Worm (Caenorhabditis elegans) whole organism, L4 larva: ENCODE data around the gene D1014.5.

Source experiments
- D1046.2 ChIP-seq: fragments of 200-800 bp; sonication (Bioruptor generic); IDR thresholded peaks from 2 replicates; pipeline ENCODE4 v1.3.6; 2022; ENCODE audit warnings: missing genetic modification characterization, missing compliant biosample characterization
- F10B5.3 ChIP-seq: sonication (generic microtip); optimal IDR thresholded peaks from 2 replicates; lab custom pipeline; 2016; ENCODE audit warnings: mild to moderate bottlenecking, missing genetic modification characterization, missing compliant biosample characterization
- F37D6.2 ChIP-seq: sonication (generic microtip); optimal IDR thresholded peaks from 2 replicates; lab custom pipeline; 2016; ENCODE audit warnings: mild to moderate bottlenecking, missing genetic modification characterization, missing compliant biosample characterization
- F49E8.2 ChIP-seq: sonication (generic microtip); optimal IDR thresholded peaks from 2 replicates; lab custom pipeline; 2016; ENCODE audit warnings: missing compliant biosample characterization, mild to moderate bottlenecking, missing genetic modification characterization, borderline replicate concordance
- R02D3.7 ChIP-seq: fragments of 150-350 bp; sonication (generic microtip); optimal IDR thresholded peaks from 3 replicates; lab custom pipeline; 2014; ENCODE audit warnings: missing biosample characterization, missing genetic modification characterization
- T20F7.1 ChIP-seq: fragments of 200-800 bp; sonication (Bioruptor generic); optimal IDR thresholded peaks from 2 replicates; lab custom pipeline; 2018; ENCODE audit warnings: mild to moderate bottlenecking, missing genetic modification characterization, missing compliant biosample characterization
- Y105C5A.15 ChIP-seq: fragments of 200-800 bp; sonication (Bioruptor generic); IDR thresholded peaks from 2 replicates; pipeline ENCODE4 v1.3.6; 2022; ENCODE audit warnings: missing genetic modification characterization, missing compliant biosample characterization
- Y5F2A.4 ChIP-seq: fragments of 200-800 bp; sonication (Bioruptor generic); optimal IDR thresholded peaks from 2 replicates; lab custom pipeline; 2018; ENCODE audit warnings: mild to moderate bottlenecking, missing genetic modification characterization, missing compliant biosample characterization
- aha-1 ChIP-seq: fragments of 150-350 bp; peaks from one replicate; lab custom pipeline; 2014; ENCODE audit warnings: missing biosample characterization, missing genetic modification characterization
- ama-1 ChIP-seq: fragments of 150-350 bp; optimal IDR thresholded peaks from 2 replicates; lab custom pipeline; 2014; ENCODE audit warnings: inconsistent platforms, mixed read lengths
- ceh-62 ChIP-seq: sonication (generic microtip); optimal IDR thresholded peaks from 2 replicates; lab custom pipeline; 2017; ENCODE audit warnings: missing biosample characterization, missing genetic modification characterization
- ceh-82 ChIP-seq: sonication (generic microtip); optimal IDR thresholded peaks from 2 replicates; lab custom pipeline; 2017; ENCODE audit warnings: missing biosample characterization, missing genetic modification characterization
- cey-2 ChIP-seq: sonication (generic microtip); optimal IDR thresholded peaks from 3 replicates; lab custom pipeline; 2017; ENCODE audit warnings: missing genetic modification characterization, mild to moderate bottlenecking, missing compliant biosample characterization, antibody characterized with exemption, borderline replicate concordance; ENCODE audit not compliant: insufficient read depth
- daf-12 ChIP-seq: fragments of 150-350 bp; optimal IDR thresholded peaks from 2 replicates; lab custom pipeline; 2014; ENCODE audit warnings: missing biosample characterization, missing genetic modification reagents, missing genetic modification characterization
- daf-19 ChIP-seq: fragments of 200-800 bp; sonication (Bioruptor generic); conservative IDR thresholded peaks from 2 replicates; pipeline ENCODE4 v1.3.6; 2022; ENCODE audit warnings: missing genetic modification characterization, missing compliant biosample characterization
- daf-8 ChIP-seq: fragments of 200-800 bp; sonication (Bioruptor generic); IDR thresholded peaks from 2 replicates; pipeline ENCODE4 v1.3.6; 2022; ENCODE audit warnings: missing genetic modification characterization, missing compliant biosample characterization
- dmd-6 ChIP-seq: fragments of 200-800 bp; sonication (Bioruptor generic); IDR thresholded peaks from 2 replicates; pipeline ENCODE4 v1.3.6; 2022; ENCODE audit warnings: missing genetic modification reagents, missing genetic modification characterization, missing compliant biosample characterization
- dmd-8 ChIP-seq: fragments of 200-800 bp; sonication (Bioruptor generic); IDR thresholded peaks from 2 replicates; pipeline ENCODE4 v1.3.6; 2022; ENCODE audit warnings: missing genetic modification characterization, missing compliant biosample characterization
- dmd-9 ChIP-seq: fragments of 200-800 bp; sonication (Bioruptor generic); IDR thresholded peaks from 2 replicates; pipeline ENCODE4 v1.3.6; 2022; ENCODE audit warnings: missing genetic modification reagents, missing genetic modification characterization, missing compliant biosample characterization
- dpl-1 ChIP-seq: fragments of 150-350 bp; optimal IDR thresholded peaks from 2 replicates; lab custom pipeline; 2014; ENCODE audit warnings: missing biosample characterization, missing genetic modification reagents, missing genetic modification characterization
- duxl-1 ChIP-seq: sonication (generic microtip); optimal IDR thresholded peaks from 2 replicates; lab custom pipeline; 2016; ENCODE audit warnings: mild to moderate bottlenecking, missing genetic modification characterization, moderate library complexity, missing compliant biosample characterization; ENCODE audit not compliant: poor library complexity
- gei-8 ChIP-seq: fragments of 200-800 bp; sonication (Bioruptor generic); optimal IDR thresholded peaks from 2 replicates; lab custom pipeline; 2018; ENCODE audit warnings: mild to moderate bottlenecking, missing genetic modification characterization, missing compliant biosample characterization
- hif-1 ChIP-seq, 2 experiments: sonication (generic microtip); optimal IDR thresholded peaks; 2 replicates each; lab custom pipeline; 2016 to 2017; ENCODE audit warnings: missing compliant biosample characterization in 2 of 2, missing genetic modification characterization in 2 of 2, missing genetic modification reagents in 2 of 2, missing genotype in 2 of 2, mild to moderate bottlenecking in 1 of 2
- hlh-30 ChIP-seq: sonication (generic microtip); optimal IDR thresholded peaks from 2 replicates; lab custom pipeline; 2017; ENCODE audit warnings: antibody characterized with exemption, mild to moderate bottlenecking, missing genetic modification characterization, missing compliant biosample characterization; ENCODE audit not compliant: insufficient read depth
- jun-1 ChIP-seq: fragments of 150-350 bp; optimal IDR thresholded peaks from 2 replicates; lab custom pipeline; 2014; ENCODE audit warnings: missing biosample characterization, missing genetic modification reagents, missing genetic modification characterization
- lin-13 ChIP-seq: fragments of 150-350 bp; optimal IDR thresholded peaks from 2 replicates; lab custom pipeline; 2014; ENCODE audit warnings: missing biosample characterization, missing genetic modification reagents, missing genetic modification characterization
- lin-29 ChIP-seq: fragments of 200-800 bp; sonication (Bioruptor generic); IDR thresholded peaks from 2 replicates; pipeline ENCODE4 v1.3.6; 2022; ENCODE audit warnings: missing genetic modification reagents, missing genetic modification characterization, missing compliant biosample characterization
- lin-39 ChIP-seq: fragments of 150-350 bp; optimal IDR thresholded peaks from 2 replicates; lab custom pipeline; 2014; ENCODE audit warnings: missing biosample characterization, missing genetic modification reagents, missing genetic modification characterization
- lir-3 ChIP-seq: sonication (generic microtip); optimal IDR thresholded peaks from 2 replicates; lab custom pipeline; 2016; ENCODE audit warnings: mild to moderate bottlenecking, missing genetic modification characterization, missing compliant biosample characterization
- lsy-2 ChIP-seq, 2 experiments: fragments of 150-350 bp in 1 of 2; sonication (generic microtip) in 1 of 2; optimal IDR thresholded peaks; 2 replicates each; lab custom pipeline; 2014 to 2017; ENCODE audit warnings: missing biosample characterization in 2 of 2, missing genetic modification characterization in 2 of 2
- madf-5 ChIP-seq, 2 experiments: fragments of 200-800 bp; sonication (Bioruptor generic); IDR thresholded peaks; 2 replicates each; pipeline ENCODE4 v1.3.6; 2022; ENCODE audit warnings: missing compliant biosample characterization in 2 of 2, missing genetic modification characterization in 2 of 2
- madf-9 ChIP-seq: fragments of 200-800 bp; sonication (Bioruptor generic); conservative IDR thresholded peaks from 2 replicates; pipeline ENCODE4 v1.3.6; 2022; ENCODE audit warnings: missing genetic modification reagents, missing genetic modification characterization, missing compliant biosample characterization
- mdt-29 ChIP-seq: fragments of 200-800 bp; sonication (Bioruptor generic); IDR thresholded peaks from 2 replicates; pipeline ENCODE4 v1.3.6; 2022; ENCODE audit warnings: missing genetic modification reagents, missing genetic modification characterization, missing compliant biosample characterization
- nhr-10 ChIP-seq: fragments of 150-350 bp; optimal IDR thresholded peaks from 2 replicates; lab custom pipeline; 2014; ENCODE audit warnings: missing biosample characterization, missing genetic modification characterization
- nhr-111 ChIP-seq: fragments of 200-800 bp; sonication (Bioruptor generic); optimal IDR thresholded peaks from 2 replicates; lab custom pipeline; 2018; ENCODE audit warnings: mild to moderate bottlenecking, missing genetic modification characterization, missing compliant biosample characterization
- nhr-28 ChIP-seq: fragments of 150-350 bp; optimal IDR thresholded peaks from 2 replicates; lab custom pipeline; 2014; ENCODE audit warnings: missing biosample characterization, missing genetic modification characterization
- nhr-41 ChIP-seq: fragments of 200-800 bp; sonication (Bioruptor generic); IDR thresholded peaks from 2 replicates; pipeline ENCODE4 v1.3.6; 2022; ENCODE audit warnings: missing genetic modification reagents, missing genetic modification characterization, missing compliant biosample characterization
- nhr-48 ChIP-seq: sonication (generic microtip); optimal IDR thresholded peaks from 2 replicates; lab custom pipeline; 2016; ENCODE audit warnings: mild to moderate bottlenecking, missing genetic modification characterization, missing compliant biosample characterization
- nhr-6 ChIP-seq: fragments of 150-350 bp; optimal IDR thresholded peaks from 2 replicates; lab custom pipeline; 2014; ENCODE audit warnings: missing biosample characterization, missing genetic modification characterization
- nhr-77 ChIP-seq: fragments of 150-350 bp; optimal IDR thresholded peaks from 2 replicates; lab custom pipeline; 2014; ENCODE audit warnings: missing biosample characterization, missing genetic modification characterization
- php-3 ChIP-seq: fragments of 200-800 bp; sonication (Bioruptor generic); IDR thresholded peaks from 2 replicates; pipeline ENCODE4 v1.3.6; 2022; ENCODE audit warnings: missing genetic modification reagents, missing genetic modification characterization, missing compliant biosample characterization
- pqm-1 ChIP-seq: sonication (generic microtip); optimal IDR thresholded peaks from 2 replicates; lab custom pipeline; 2017; ENCODE audit warnings: missing biosample characterization, missing genetic modification characterization
- saeg-2 ChIP-seq: fragments of 200-800 bp; sonication (Bioruptor generic); IDR thresholded peaks from 2 replicates; pipeline ENCODE4 v1.3.6; 2022; ENCODE audit warnings: missing genetic modification reagents, missing genetic modification characterization, missing compliant biosample characterization
- set-16 ChIP-seq: fragments of 200-800 bp; sonication (Bioruptor generic); IDR thresholded peaks from 2 replicates; pipeline ENCODE4 v1.3.6; 2022; ENCODE audit warnings: missing genetic modification reagents, missing genetic modification characterization, missing compliant biosample characterization
- spr-3 ChIP-seq: fragments of 200-800 bp; sonication (Bioruptor generic); optimal IDR thresholded peaks from 2 replicates; lab custom pipeline; 2018; ENCODE audit warnings: mild to moderate bottlenecking, missing genetic modification characterization, missing compliant biosample characterization
- tag-97 ChIP-seq: fragments of 200-800 bp; sonication (Bioruptor generic); IDR thresholded peaks from 2 replicates; pipeline ENCODE4 v1.3.6; 2022; ENCODE audit warnings: missing genetic modification characterization, missing compliant biosample characterization
- unc-130 ChIP-seq: sonication (generic microtip); optimal IDR thresholded peaks from 2 replicates; lab custom pipeline; 2016; ENCODE audit warnings: missing genetic modification reagents, missing genetic modification characterization, missing compliant biosample characterization
- unc-39 ChIP-seq: sonication (generic microtip); optimal IDR thresholded peaks from 2 replicates; lab custom pipeline; 2017; ENCODE audit warnings: missing biosample characterization, missing genetic modification characterization
- unc-62 ChIP-seq, 3 experiments: fragments of 150-350 bp in 1 of 3; sonication (generic microtip); optimal IDR thresholded peaks in 2 of 3; peaks in 1 of 3; 1 replicate in 1 of 3; 2 replicates in 2 of 3; lab custom pipeline; 2014 to 2017; ENCODE audit warnings: missing biosample characterization in 3 of 3, missing genetic modification characterization in 3 of 3, missing genetic modification reagents in 3 of 3, missing genotype in 1 of 3
- vab-7 ChIP-seq: fragments of 200-800 bp; sonication (Bioruptor generic); IDR thresholded peaks from 2 replicates; pipeline ENCODE4 v1.3.6; 2022; ENCODE audit warnings: missing genetic modification reagents, missing genetic modification characterization, missing compliant biosample characterization
- zag-1 ChIP-seq: fragments of 150-350 bp; optimal IDR thresholded peaks from 2 replicates; lab custom pipeline; 2014; ENCODE audit warnings: missing biosample characterization, missing genetic modification characterization
- zfp-3 ChIP-seq: fragments of 200-800 bp; sonication (Bioruptor generic); conservative IDR thresholded peaks from 2 replicates; pipeline ENCODE4 v1.3.6; 2022; ENCODE audit warnings: missing genetic modification reagents, missing genetic modification characterization, missing compliant biosample characterization

D1014.5 gene

ce11 chrV:8130149-8130661, 6.7 kb downstream of the D1014.5 start, which contains the start of gene snap-1 (continued):
- peak; percentile 42 for TF ChIP-seq dpl-1 (GFP tag; lab: Kevin White, UChicago)
- no peak for TF ChIP-seq ceh-62 (tag; lab: Kevin White, UChicago)
- no peak for TF ChIP-seq php-3 (GFP tag; lab: Robert Waterston, UW)
- TF ChIP-seq aha-1 (tag; lab: Kevin White, UChicago), result peak; percentile 88
- no peak for TF ChIP-seq lin-13 (GFP tag; lab: Kevin White, UChicago)
- no peak for TF ChIP-seq nhr-48
- no peak for TF ChIP-seq daf-8 (GFP tag; lab: Robert Waterston, UW)
- no peak for TF ChIP-seq zfp-3 (GFP tag; lab: Robert Waterston, UW)
- TF ChIP-seq lin-29 (GFP tag; lab: Robert Waterston, UW), result no peak
- no peak for TF ChIP-seq madf-9 (GFP tag; lab: Robert Waterston, UW)
- TF ChIP-seq nhr-10, result no peak
- TF ChIP-seq mdt-29 (GFP tag; lab: Robert Waterston, UW), result no peak
- no peak; the same call in 1 of the 2 replicates for TF ChIP-seq dmd-6 (GFP tag; lab: Robert Waterston, UW)
- no peak for TF ChIP-seq pqm-1 (tag; lab: Kevin White, UChicago)
- TF ChIP-seq hif-1 (tag; optimal IDR thresholded peaks at IDR 0.05; lab: Kevin White, UChicago), result no peak
- no peak for TF ChIP-seq cey-2
- TF ChIP-seq jun-1 (tag; lab: Kevin White, UChicago), result no peak
- no peak for TF ChIP-seq zag-1 (tag; lab: Kevin White, UChicago)
- no peak for TF ChIP-seq Y105C5A.15 (GFP tag; lab: Robert Waterston, UW)
- no peak for TF ChIP-seq F49E8.2 (tag; lab: Kevin White, UChicago)
- TF ChIP-seq dmd-8 (GFP tag; lab: Robert Waterston, UW), result no peak
- TF ChIP-seq set-16, result no peak
- peak; percentile 42 for TF ChIP-seq T20F7.1 (GFP tag; lab: Kevin White, UChicago)
- no peak for TF ChIP-seq nhr-6 (tag; lab: Kevin White, UChicago)
- no peak for TF ChIP-seq vab-7 (GFP tag; lab: Robert Waterston, UW)
- TF ChIP-seq daf-12, result no peak
- TF ChIP-seq gei-8 (GFP tag; lab: Kevin White, UChicago), result no peak
- no peak for TF ChIP-seq F10B5.3 (tag; lab: Kevin White, UChicago)
- TF ChIP-seq nhr-41 (GFP tag; lab: Robert Waterston, UW), result no peak
- no peak for TF ChIP-seq ceh-82 (tag; lab: Kevin White, UChicago)
- peak in 1 of 2 experiments; percentile 32 for TF ChIP-seq unc-62 (GFP tag; optimal IDR thresholded peaks at IDR 0.05 in 1 of 2; lab: Kevin White, UChicago)
- TF ChIP-seq unc-62 (tag; optimal IDR thresholded peaks at IDR 0.05; lab: Kevin White, UChicago), result no peak
- no peak for TF ChIP-seq nhr-28 (tag; lab: Kevin White, UChicago)
- no peak for TF ChIP-seq lin-39
- no peak for TF ChIP-seq spr-3 (GFP tag; lab: Kevin White, UChicago)
- TF ChIP-seq madf-5 (GFP tag; IDR thresholded peaks at IDR 0.05; lab: Robert Waterston, UW), result no peak
- TF ChIP-seq lir-3 (tag; lab: Kevin White, UChicago), result no peak
- TF ChIP-seq unc-39 (tag; lab: Kevin White, UChicago), result no peak
- TF ChIP-seq D1046.2 (GFP tag; lab: Robert Waterston, UW), result no peak
- TF ChIP-seq R02D3.7 (tag; lab: Kevin White, UChicago), result no peak
- TF ChIP-seq ama-1 (lab: Kevin White, UChicago), result no peak
- TF ChIP-seq lsy-2 (tag; optimal IDR thresholded peaks at IDR 0.05; lab: Kevin White, UChicago), result peak in 1 of 2 experiments; percentile 75
- TF ChIP-seq daf-19, result no peak
- TF ChIP-seq tag-97 (GFP tag; lab: Robert Waterston, UW), result no peak
- TF ChIP-seq duxl-1 (tag; lab: Kevin White, UChicago), result no peak
- no peak for TF ChIP-seq Y5F2A.4
- no peak for TF ChIP-seq saeg-2 (GFP tag; lab: Robert Waterston, UW)
- no peak for TF ChIP-seq nhr-111 (GFP tag; lab: Kevin White, UChicago)
- no peak for TF ChIP-seq unc-130
- TF ChIP-seq dmd-9 (GFP tag; lab: Robert Waterston, UW), result no peak
- peak; percentile 93 for TF ChIP-seq hlh-30
- no peak for TF ChIP-seq nhr-77
- TF ChIP-seq F37D6.2 (tag; lab: Kevin White, UChicago), result peak; percentile 5
